Fruit fly (Drosophila melanogaster): ENCODE results near the gene CG9588.

CG9588 gene

DNA sequence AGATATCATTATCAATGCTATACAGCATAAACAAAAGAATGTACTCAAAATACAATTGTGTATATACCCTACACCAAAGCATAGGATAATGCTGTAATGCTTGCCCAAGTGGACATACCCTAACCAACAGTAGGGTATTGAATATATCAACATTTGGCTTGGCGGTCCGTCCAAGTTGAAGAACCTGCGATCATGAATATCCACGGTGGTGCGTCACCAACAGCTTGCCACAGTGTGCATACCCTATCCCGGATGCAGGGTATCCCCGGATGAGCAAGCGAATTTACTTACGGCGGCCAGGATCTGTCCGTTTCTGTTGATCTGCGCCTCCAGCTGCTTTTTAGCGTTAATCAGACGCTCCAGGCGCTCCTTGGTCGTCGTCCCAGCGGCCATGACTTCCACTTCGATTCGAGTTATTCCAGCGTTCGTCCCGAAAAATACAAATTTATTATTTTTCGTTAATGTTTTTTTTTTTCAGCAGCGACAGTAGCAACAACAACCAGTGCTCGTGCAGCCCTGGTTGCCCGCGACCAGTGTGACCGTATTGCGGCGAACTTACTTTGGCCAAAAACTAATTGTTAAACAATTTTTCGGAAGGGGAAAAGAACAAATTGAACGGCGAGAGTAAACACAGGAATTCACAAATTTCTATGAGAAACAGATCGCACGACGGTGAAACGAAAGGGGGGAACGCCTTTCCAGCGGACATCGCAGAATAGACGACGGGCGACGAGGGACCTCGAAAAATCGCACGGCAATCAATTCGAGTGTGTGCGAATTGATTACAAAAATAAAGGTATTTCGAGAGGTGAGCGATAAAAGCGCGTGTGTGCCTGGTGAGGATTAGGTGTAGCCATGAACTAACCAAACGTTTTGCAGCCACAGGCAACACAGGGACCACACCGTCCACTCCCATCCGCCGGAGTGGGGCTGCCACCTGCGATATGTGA, at the start of gene CG9588, which contains the start of gene Lkb1 (continued):
- TF ChIP-seq cg (GFP tag; optimal IDR thresholded peaks at IDR 0.05), result no peak
- peak; percentile 87 for TF ChIP-seq sisA (GFP tag; IDR thresholded peaks at IDR 0.05)
- no peak for TF ChIP-seq bbx (GFP tag; IDR thresholded peaks at IDR 0.05; ENCODE audit: partially characterized antibody)
- peak; percentile 63 for TF ChIP-seq CG1603 (tag; optimal IDR thresholded peaks at IDR 0.05)
- peak; percentile 55 for TF ChIP-seq Abd-B (GFP tag; optimal IDR thresholded peaks at IDR 0.05)
- TF ChIP-seq CG6254 (GFP tag; optimal IDR thresholded peaks at IDR 0.05), result no peak
- TF ChIP-seq H2.0 (GFP tag; IDR thresholded peaks at IDR 0.05), result peak; percentile 80
- no peak for TF ChIP-seq p53 (GFP tag; optimal IDR thresholded peaks at IDR 0.05)
- peak; percentile 77 for TF ChIP-seq otp (GFP tag; IDR thresholded peaks at IDR 0.05)
- TF ChIP-seq CG8388 (GFP tag; optimal IDR thresholded peaks at IDR 0.05), result peak; percentile 31
- TF ChIP-seq mirr (GFP tag; optimal IDR thresholded peaks at IDR 0.05), result no peak
- TF ChIP-seq al (GFP tag; IDR thresholded peaks at IDR 0.05), result peak; percentile 48; the same call in 1 of the 2 replicates
- TF ChIP-seq kah (GFP tag; optimal IDR thresholded peaks at IDR 0.05), result no peak
- no peak for TF ChIP-seq gcm2 (GFP tag; optimal IDR thresholded peaks at IDR 0.05)
- TF ChIP-seq CG11085 (GFP tag; IDR thresholded peaks at IDR 0.05), result peak; percentile 69
- TF ChIP-seq CG7987 (GFP tag; optimal IDR thresholded peaks at IDR 0.05), result no peak
- TF ChIP-seq Fer1 (GFP tag; optimal IDR thresholded peaks at IDR 0.05), result no peak
- TF ChIP-seq PHDP (tag; optimal IDR thresholded peaks at IDR 0.05), result no peak
- peak; percentile 78 for TF ChIP-seq sqz (GFP tag; optimal IDR thresholded peaks at IDR 0.05)
- TF ChIP-seq CG11093 (GFP tag; IDR thresholded peaks at IDR 0.05), result peak; percentile 81; the same call in 2 of the 3 replicates
- no peak for TF ChIP-seq CG2678 (tag; optimal IDR thresholded peaks at IDR 0.05)
- no peak for TF ChIP-seq fd64A (GFP tag; optimal IDR thresholded peaks at IDR 0.05)
- TF ChIP-seq CG13296 (GFP tag; optimal IDR thresholded peaks at IDR 0.05), result no peak
- peak; percentile 53 for TF ChIP-seq Side (GFP tag; optimal IDR thresholded peaks at IDR 0.05)
- no peak for TF ChIP-seq cato (GFP tag; optimal IDR thresholded peaks at IDR 0.05; ENCODE audit: borderline replicate concordance)
- no peak for TF ChIP-seq CG34224 (GFP tag; IDR thresholded peaks at IDR 0.05; ENCODE audit: partially characterized antibody)
- peak; percentile 35 for TF ChIP-seq HHEX (GFP tag; optimal IDR thresholded peaks at IDR 0.05)
- no peak for TF ChIP-seq Usf (GFP tag; optimal IDR thresholded peaks at IDR 0.05)
- TF ChIP-seq repo (GFP tag; optimal IDR thresholded peaks at IDR 0.05), result no peak
- TF ChIP-seq Doc2 (GFP tag; IDR thresholded peaks at IDR 0.05), result no peak
- TF ChIP-seq knrl (GFP tag; IDR thresholded peaks at IDR 0.05; ENCODE audit: partially characterized antibody), result no peak; the same call in 2 of the 3 replicates
- TF ChIP-seq E2f2 (GFP tag; IDR thresholded peaks at IDR 0.05), result peak; percentile 32; the same call in 1 of the 2 replicates
- peak; percentile 74 for TF ChIP-seq Dbx (GFP tag; IDR thresholded peaks at IDR 0.05)
- TF ChIP-seq gem (tag; optimal IDR thresholded peaks at IDR 0.05), result no peak
- TF ChIP-seq CG1602 (GFP tag; optimal IDR thresholded peaks at IDR 0.05), result peak; percentile 27
- no peak for TF ChIP-seq Nf-YC (tag; optimal IDR thresholded peaks at IDR 0.05)
- TF ChIP-seq CG2889 (GFP tag; IDR thresholded peaks at IDR 0.05), result peak; percentile 77
- peak; percentile 41 for TF ChIP-seq Meics (GFP tag; optimal IDR thresholded peaks at IDR 0.05)
- TF ChIP-seq CG4854 (GFP tag; optimal IDR thresholded peaks at IDR 0.05), result no peak
- TF ChIP-seq Hr39 (optimal IDR thresholded peaks at IDR 0.05), result no peak
- TF ChIP-seq Ptx1 (GFP tag; IDR thresholded peaks at IDR 0.05), result peak; percentile 83
- TF ChIP-seq sd (tag; optimal IDR thresholded peaks at IDR 0.05), result no peak
- peak; percentile 60 for TF ChIP-seq Antp (GFP tag; optimal IDR thresholded peaks at IDR 0.05)
- no peak for TF ChIP-seq en (GFP tag; optimal IDR thresholded peaks at IDR 0.05)
- TF ChIP-seq CG7372 (GFP tag; IDR thresholded peaks at IDR 0.05), result peak; percentile 66
- peak; percentile 60 for TF ChIP-seq CG4404 (GFP tag; IDR thresholded peaks at IDR 0.05)
- no peak for TF ChIP-seq CG4820 (GFP tag; optimal IDR thresholded peaks at IDR 0.05)
- TF ChIP-seq E2f1 (GFP tag; IDR thresholded peaks at IDR 0.05), result peak; percentile 73
- TF ChIP-seq CG13123 (GFP tag; optimal IDR thresholded peaks at IDR 0.05), result no peak
